Fruit fly (Drosophila melanogaster): Measurements from ENCODE around the gene CG34279.

DNA sequence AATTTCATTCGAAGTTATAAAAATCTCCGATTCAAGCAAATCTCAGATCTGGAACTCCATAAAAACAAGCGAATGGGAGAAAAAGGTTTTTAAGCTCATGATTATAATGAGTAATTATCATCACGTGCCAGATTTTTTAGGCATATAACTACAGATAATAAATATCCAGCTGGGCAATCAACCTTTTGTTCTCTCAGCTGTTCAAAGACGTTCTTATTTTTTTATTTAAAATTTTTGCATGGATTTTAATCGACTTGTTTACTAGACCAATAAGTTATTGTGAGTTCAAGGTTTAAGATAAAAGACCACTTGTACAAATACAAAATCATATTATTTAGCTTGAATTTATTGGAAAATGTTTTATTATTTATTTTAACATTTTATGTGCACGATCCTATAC is 1.1 kb upstream of the CG34279 start:
- no peak for TF ChIP-seq dan (GFP tag; IDR thresholded peaks at IDR 0.05)
- no peak for TF ChIP-seq CG6813 (GFP tag; optimal IDR thresholded peaks at IDR 0.05)
- TF ChIP-seq gsb-n (tag; optimal IDR thresholded peaks at IDR 0.05), result no peak
- TF ChIP-seq CG8478 (optimal IDR thresholded peaks at IDR 0.05), result no peak
- TF ChIP-seq CG33213 (GFP tag; optimal IDR thresholded peaks at IDR 0.05), result no peak
- no peak for TF ChIP-seq wor (GFP tag; IDR thresholded peaks at IDR 0.05)
- no peak for TF ChIP-seq CG13624 (GFP tag; optimal IDR thresholded peaks at IDR 0.05)
- no peak for TF ChIP-seq z (GFP tag; IDR thresholded peaks at IDR 0.05)
- TF ChIP-seq CG34376 (GFP tag; optimal IDR thresholded peaks at IDR 0.05), result no peak

All from whole organism, embryonic.